Fruit fly (Drosophila melanogaster): ENCODE measurements around the gene Hsc70-1.

Gene Hsc70-1

dm6 chr3L:13938470-13939150 lies 35.3 kb upstream of the Hsc70-1 start (continued):
- TF ChIP-seq sima (GFP tag; optimal IDR thresholded peaks at IDR 0.05) = peak; percentile 65
- no peak for TF ChIP-seq ftz-f1 (GFP tag; optimal IDR thresholded peaks at IDR 0.05)
- no peak for TF ChIP-seq CG42726 (GFP tag; IDR thresholded peaks at IDR 0.05; ENCODE audit: partially characterized antibody)
- peak; percentile 82 for TF ChIP-seq CG6683 (GFP tag; optimal IDR thresholded peaks at IDR 0.05)
- TF ChIP-seq zen2 (GFP tag; IDR thresholded peaks at IDR 0.05; ENCODE audit: partially characterized antibody) = no peak
- no peak for TF ChIP-seq MBD-R2 (GFP tag; IDR thresholded peaks at IDR 0.05)
- TF ChIP-seq pb (GFP tag; optimal IDR thresholded peaks at IDR 0.05) = peak; percentile 85
- TF ChIP-seq CG2712 (tag; optimal IDR thresholded peaks at IDR 0.05) = peak; percentile 91
- TF ChIP-seq CG1647 (GFP tag; optimal IDR thresholded peaks at IDR 0.05) = peak; percentile 75
- TF ChIP-seq CG10321 (GFP tag; IDR thresholded peaks at IDR 0.05) = no peak; the same call in 1 of the 2 replicates
- peak; percentile 53 for TF ChIP-seq CG11085 (GFP tag; IDR thresholded peaks at IDR 0.05)
- TF ChIP-seq CG16813 (GFP tag; IDR thresholded peaks at IDR 0.05; ENCODE audit: partially characterized antibody) = no peak
- no peak for TF ChIP-seq h (optimal IDR thresholded peaks at IDR 0.05)
- TF ChIP-seq bab2 (GFP tag; optimal IDR thresholded peaks at IDR 0.05) = peak; percentile 85
- TF ChIP-seq CG8924 (tag; optimal IDR thresholded peaks at IDR 0.05) = peak; percentile 93
- TF ChIP-seq CG2678 (tag; optimal IDR thresholded peaks at IDR 0.05) = peak; percentile 97
- peak; percentile 40 for TF ChIP-seq CTCF (GFP tag; optimal IDR thresholded peaks at IDR 0.05)
- peak; percentile 93 for TF ChIP-seq CG13296 (GFP tag; optimal IDR thresholded peaks at IDR 0.05)
- TF ChIP-seq inv (GFP tag; IDR thresholded peaks at IDR 0.05; ENCODE audit: partially characterized antibody) = no peak
- peak; percentile 50; the same call in 1 of the 2 replicates for TF ChIP-seq wdn (GFP tag; IDR thresholded peaks at IDR 0.05)
- peak; percentile 88 for TF ChIP-seq CG1529 (GFP tag; optimal IDR thresholded peaks at IDR 0.05)
- TF ChIP-seq nmo (GFP tag; optimal IDR thresholded peaks at IDR 0.05) = peak; percentile 87
- TF ChIP-seq CG5245 (GFP tag; optimal IDR thresholded peaks at IDR 0.05) = peak; percentile 71
- no peak for TF ChIP-seq Scr (GFP tag; IDR thresholded peaks at IDR 0.05; ENCODE audit: partially characterized antibody)
- peak; percentile 88 for TF ChIP-seq az2 (GFP tag; optimal IDR thresholded peaks at IDR 0.05)
- TF ChIP-seq dmrt99B (tag; optimal IDR thresholded peaks at IDR 0.05) = peak; percentile 94
- TF ChIP-seq z (GFP tag; IDR thresholded peaks at IDR 0.05) = no peak
- peak; percentile 93 for TF ChIP-seq CG10543 (GFP tag; optimal IDR thresholded peaks at IDR 0.05)
- peak; percentile 91 for TF ChIP-seq Bteb2 (GFP tag; optimal IDR thresholded peaks at IDR 0.05)
- TF ChIP-seq psq (GFP tag; optimal IDR thresholded peaks at IDR 0.05) = peak; percentile 43
- TF ChIP-seq Sry-β (GFP tag; optimal IDR thresholded peaks at IDR 0.05) = peak; percentile 12
- TF ChIP-seq tap (tag; optimal IDR thresholded peaks at IDR 0.05) = peak; percentile 74
- TF ChIP-seq ase (GFP tag; IDR thresholded peaks at IDR 0.05) = peak; percentile 63; the same call in 2 of the 3 replicates
- TF ChIP-seq gfzf (GFP tag; optimal IDR thresholded peaks at IDR 0.05) = no peak
- TF ChIP-seq NC2β (GFP tag; optimal IDR thresholded peaks at IDR 0.05) = peak; percentile 82
- TF ChIP-seq CG8290 (GFP tag; optimal IDR thresholded peaks at IDR 0.05) = peak; percentile 57
- peak; percentile 69 to 75 for TF ChIP-seq CG8290 (tag; optimal IDR thresholded peaks at IDR 0.05)
- TF ChIP-seq CG10462 (GFP tag; optimal IDR thresholded peaks at IDR 0.05) = peak; percentile 83
- peak; percentile 60 for TF ChIP-seq CG15514 (GFP tag; optimal IDR thresholded peaks at IDR 0.05)
- TF ChIP-seq dan (GFP tag; IDR thresholded peaks at IDR 0.05) = no peak
- peak; percentile 88 for TF ChIP-seq Hmr (GFP tag; optimal IDR thresholded peaks at IDR 0.05)
- no peak for TF ChIP-seq CkIIα-i1 (GFP tag; IDR thresholded peaks at IDR 0.05)
- peak; percentile 36; the same call in 1 of the 4 replicates for TF ChIP-seq chinmo (GFP tag; IDR thresholded peaks at IDR 0.05; ENCODE audit: partially characterized antibody)
- no peak for TF ChIP-seq CG5953 (GFP tag; IDR thresholded peaks at IDR 0.05)
- peak; percentile 66 for TF ChIP-seq CG14965 (GFP tag; optimal IDR thresholded peaks at IDR 0.05; ENCODE audit: borderline replicate concordance)
- TF ChIP-seq NfI (GFP tag; optimal IDR thresholded peaks at IDR 0.05) = peak; percentile 88
- peak; percentile 70 for TF ChIP-seq CG15696 (tag; optimal IDR thresholded peaks at IDR 0.05)
- no peak; the same call in 2 of the 3 replicates for TF ChIP-seq so (GFP tag; IDR thresholded peaks at IDR 0.05)
- peak in 1 of 3 experiments; percentile 91 for TF ChIP-seq lola (GFP tag; optimal IDR thresholded peaks at IDR 0.05)
- TF ChIP-seq HLH54F (GFP tag; optimal IDR thresholded peaks at IDR 0.05) = peak; percentile 92

Measured in whole organism, embryonic.